Worm (Caenorhabditis elegans) whole organism, midembryonic: ENCODE data around the gene nhr-134.

Source experiments
- T22C8.4 ChIP-seq: fragments of 200-800 bp; sonication (Bioruptor generic); IDR thresholded peaks from 2 replicates; pipeline ENCODE4 v1.3.6; 2022; ENCODE audit warnings: missing genetic modification characterization, missing compliant biosample characterization
- cog-1 ChIP-seq: sonication (generic microtip); optimal IDR thresholded peaks from 2 replicates; lab custom pipeline; 2016; ENCODE audit warnings: missing genetic modification characterization, missing compliant biosample characterization
- flt-1 ChIP-seq: fragments of 200-800 bp; sonication (Bioruptor generic); IDR thresholded peaks from 2 replicates; pipeline ENCODE4 v1.3.6; 2022; ENCODE audit warnings: missing genetic modification characterization, missing compliant biosample characterization
- klf-2 ChIP-seq: fragments of 200-800 bp; sonication (Bioruptor generic); conservative IDR thresholded peaks from 2 replicates; pipeline ENCODE4 v1.3.6; 2022; ENCODE audit warnings: missing genetic modification reagents, missing genetic modification characterization, missing compliant biosample characterization
- med-1 ChIP-seq: sonication (generic microtip); optimal IDR thresholded peaks from 2 replicates; lab custom pipeline; 2017; ENCODE audit warnings: missing genetic modification characterization, mild to moderate bottlenecking, missing compliant biosample characterization, antibody characterized with exemption, missing genetic modification reagents; ENCODE audit not compliant: insufficient read depth
- ref-1 ChIP-seq: fragments of 200-800 bp; sonication (Bioruptor generic); conservative IDR thresholded peaks from 2 replicates; pipeline ENCODE4 v1.3.6; 2022; ENCODE audit warnings: missing genetic modification reagents, missing genetic modification characterization, missing compliant biosample characterization
- tab-1 ChIP-seq: fragments of 200-800 bp; sonication (Bioruptor generic); IDR thresholded peaks from 2 replicates; pipeline ENCODE4 v1.3.6; 2022; ENCODE audit warnings: missing genetic modification characterization, missing compliant biosample characterization
- ztf-23 ChIP-seq: fragments of 200-800 bp; sonication (Bioruptor generic); IDR thresholded peaks from 2 replicates; pipeline ENCODE4 v1.3.6; 2022; ENCODE audit warnings: missing genetic modification reagents, missing genetic modification characterization, missing compliant biosample characterization
- ztf-29 ChIP-seq: fragments of 200-800 bp; sonication (Bioruptor generic); IDR thresholded peaks from 2 replicates; pipeline ENCODE4 v1.3.6; 2022; ENCODE audit warnings: missing genetic modification reagents, missing genetic modification characterization, missing compliant biosample characterization

DNA sequence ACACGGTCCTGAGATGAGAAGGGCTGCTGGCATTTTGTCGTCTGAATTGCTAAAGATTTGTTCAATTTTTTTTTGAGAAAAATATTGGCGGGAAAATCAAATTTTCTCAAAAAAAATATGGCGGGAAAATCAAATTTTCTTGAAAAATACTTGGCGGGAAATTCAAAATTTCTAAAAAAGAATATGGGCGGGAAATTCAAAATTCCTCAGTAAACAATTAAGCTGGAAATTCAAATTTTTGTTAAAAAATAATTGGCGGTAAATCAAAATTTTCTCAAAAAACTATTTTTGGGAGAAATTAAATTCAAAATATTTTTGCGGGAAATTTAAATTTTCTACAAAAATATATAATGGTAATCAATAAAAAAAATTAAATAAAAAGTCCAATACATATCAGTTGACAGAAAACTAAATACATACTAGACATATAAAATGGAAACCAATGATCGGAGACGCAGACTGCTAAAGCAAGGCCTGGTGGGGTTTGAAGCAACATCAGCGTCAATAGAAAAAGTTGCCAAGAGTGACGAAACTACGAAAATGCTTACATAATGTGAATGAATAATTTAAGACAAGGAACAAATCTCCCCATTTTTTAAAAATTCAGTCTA lies 16.5 kb upstream of the nhr-134 start, which contains the start of gene nhr-184:
- TF ChIP-seq cog-1 (tag; lab: Kevin White, UChicago) (no peak), ztf-23 (GFP tag; lab: Robert Waterston, UW) (no peak), flt-1 (no peak), ztf-29 (GFP tag; lab: Robert Waterston, UW) (no peak), tab-1 (GFP tag; lab: Robert Waterston, UW) (no peak), klf-2 (GFP tag; lab: Robert Waterston, UW) (no peak), ref-1 (no peak), T22C8.4 (GFP tag; lab: Robert Waterston, UW) (no peak), med-1 (GFP tag; lab: Kevin White, UChicago) (no peak)
